Worm (Caenorhabditis elegans) whole organism, midembryonic: ENCODE results near the gene nkcc-1.

Source experiments
- T22C8.4 ChIP-seq: fragments of 200-800 bp; sonication (Bioruptor generic); IDR thresholded peaks from 2 replicates; pipeline ENCODE4 v1.3.6; 2022; ENCODE audit warnings: missing genetic modification characterization, missing compliant biosample characterization
- cog-1 ChIP-seq: sonication (generic microtip); optimal IDR thresholded peaks from 2 replicates; lab custom pipeline; 2016; ENCODE audit warnings: missing genetic modification characterization, missing compliant biosample characterization
- flt-1 ChIP-seq: fragments of 200-800 bp; sonication (Bioruptor generic); IDR thresholded peaks from 2 replicates; pipeline ENCODE4 v1.3.6; 2022; ENCODE audit warnings: missing genetic modification characterization, missing compliant biosample characterization
- klf-2 ChIP-seq: fragments of 200-800 bp; sonication (Bioruptor generic); conservative IDR thresholded peaks from 2 replicates; pipeline ENCODE4 v1.3.6; 2022; ENCODE audit warnings: missing genetic modification reagents, missing genetic modification characterization, missing compliant biosample characterization
- med-1 ChIP-seq: sonication (generic microtip); optimal IDR thresholded peaks from 2 replicates; lab custom pipeline; 2017; ENCODE audit warnings: missing genetic modification characterization, mild to moderate bottlenecking, missing compliant biosample characterization, antibody characterized with exemption, missing genetic modification reagents; ENCODE audit not compliant: insufficient read depth
- ref-1 ChIP-seq: fragments of 200-800 bp; sonication (Bioruptor generic); conservative IDR thresholded peaks from 2 replicates; pipeline ENCODE4 v1.3.6; 2022; ENCODE audit warnings: missing genetic modification reagents, missing genetic modification characterization, missing compliant biosample characterization
- tab-1 ChIP-seq: fragments of 200-800 bp; sonication (Bioruptor generic); IDR thresholded peaks from 2 replicates; pipeline ENCODE4 v1.3.6; 2022; ENCODE audit warnings: missing genetic modification characterization, missing compliant biosample characterization
- ztf-23 ChIP-seq: fragments of 200-800 bp; sonication (Bioruptor generic); IDR thresholded peaks from 2 replicates; pipeline ENCODE4 v1.3.6; 2022; ENCODE audit warnings: missing genetic modification reagents, missing genetic modification characterization, missing compliant biosample characterization
- ztf-29 ChIP-seq: fragments of 200-800 bp; sonication (Bioruptor generic); IDR thresholded peaks from 2 replicates; pipeline ENCODE4 v1.3.6; 2022; ENCODE audit warnings: missing genetic modification reagents, missing genetic modification characterization, missing compliant biosample characterization

DNA sequence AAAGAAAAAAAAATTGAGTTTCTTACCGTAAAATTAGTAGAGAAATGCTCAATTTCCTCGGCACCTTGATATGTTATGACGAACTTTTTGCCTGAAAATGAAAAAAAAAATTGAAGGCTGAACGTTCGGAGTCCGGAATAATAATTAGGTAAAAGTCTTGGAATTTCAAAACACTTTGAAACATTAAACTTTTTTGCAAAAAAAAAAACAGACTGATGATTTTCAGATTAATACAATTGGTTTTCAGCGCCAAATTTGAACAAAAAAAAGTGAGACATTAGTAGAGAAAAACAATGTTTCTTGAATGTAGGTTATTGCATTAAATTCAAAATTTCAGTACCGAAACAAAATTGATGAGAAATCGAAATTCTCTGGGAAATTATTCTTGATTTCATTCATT is at the start of gene nkcc-1:
- TF ChIP-seq T22C8.4 (no peak), klf-2 (no peak), ztf-23 (GFP tag; lab: Robert Waterston, UW) (no peak), ztf-29 (GFP tag; lab: Robert Waterston, UW) (no peak), tab-1 (GFP tag; lab: Robert Waterston, UW) (no peak), med-1 (GFP tag; lab: Kevin White, UChicago) (no peak), ref-1 (GFP tag; lab: Robert Waterston, UW) (no peak), flt-1 (GFP tag; lab: Robert Waterston, UW) (no peak), cog-1 (tag; lab: Kevin White, UChicago) (no peak)
